Worm (Caenorhabditis elegans): ENCODE measurements around the gene kqt-3.

The kqt-3 gene

ce11 chrII:13725793-13726192 is 29.7 kb downstream of the kqt-3 start, which contains the start of the genes Y54G9A.7 and bub-3:
TSS of gene Y54G9A.7 (minus strand) at chrII:13725799.
TSS of gene bub-3 (plus strand) at chrII:13726062.
- TF ChIP-seq hmg-11 (tag; optimal IDR thresholded peaks at IDR 0.05) (peak; percentile 65), nfya-1 (tag; optimal IDR thresholded peaks at IDR 0.05; ENCODE audit: insufficient read depth) (peak; percentile 36), ceh-28 (tag; optimal IDR thresholded peaks at IDR 0.05) (no peak), ztf-11 (tag; optimal IDR thresholded peaks at IDR 0.05) (no peak), lin-15B (tag; optimal IDR thresholded peaks at IDR 0.05) (peak; percentile 33), pha-4 (tag; optimal IDR thresholded peaks at IDR 0.05) (peak; percentile 42)

ce11 chrII:13729416-13729815 is 33.3 kb downstream of the kqt-3 start, which contains the start of gene Y54G9A.9:
TSS of gene Y54G9A.9 (plus strand) at chrII:13729716.
- TF ChIP-seq ztf-4 (tag; optimal IDR thresholded peaks at IDR 0.05) (no peak), nhr-67 (tag; optimal IDR thresholded peaks at IDR 0.05) (no peak), egl-27 (tag; optimal IDR thresholded peaks at IDR 0.05) (no peak)

ce11 chrII:13732146-13732545 is 36.1 kb downstream of the kqt-3 start:
- TF ChIP-seq nhr-77 (tag; optimal IDR thresholded peaks at IDR 0.05) (no peak), elt-3 (tag; optimal IDR thresholded peaks at IDR 0.05) (no peak), nhr-237 (tag; optimal IDR thresholded peaks at IDR 0.05) (no peak), tbx-2 (tag; optimal IDR thresholded peaks at IDR 0.05) (no peak), mdl-1 (tag; optimal IDR thresholded peaks at IDR 0.05) (no peak), eor-1 (tag; optimal IDR thresholded peaks at IDR 0.05) (no peak), nhr-43 (tag; optimal IDR thresholded peaks at IDR 0.05; ENCODE audit: poor library complexity, severe bottlenecking) (no peak), nhr-76 (tag; optimal IDR thresholded peaks at IDR 0.05) (no peak), jun-1 (tag; optimal IDR thresholded peaks at IDR 0.05) (no peak), ZK546.5 (tag; optimal IDR thresholded peaks at IDR 0.05) (no peak), nhr-25 (tag; optimal IDR thresholded peaks at IDR 0.05) (no peak)

- TF ChIP-seq unc-62 (GFP tag; optimal IDR thresholded peaks at IDR 0.05) (no peak), elt-2 (tag; optimal IDR thresholded peaks at IDR 0.05) (peak; percentile 20), pqm-1 (tag; optimal IDR thresholded peaks at IDR 0.05) (peak; percentile 10)
Observed at ce11 chrII:13732577-13732976, 36.5 kb downstream of the kqt-3 start.

- TF ChIP-seq pqm-1 (tag; optimal IDR thresholded peaks at IDR 0.05) (no peak), hmg-11 (tag; optimal IDR thresholded peaks at IDR 0.05) (no peak), ama-1 (optimal IDR thresholded peaks at IDR 0.05) (peak; percentile 10), lin-39 (tag; optimal IDR thresholded peaks at IDR 0.05) (no peak), lsy-12 (tag; optimal IDR thresholded peaks at IDR 0.05) (no peak)
Observed at ce11 chrII:13736089-13736488, 40.0 kb downstream of the kqt-3 start, which contains the start of gene R06B9.5. TSS of gene R06B9.5 (plus strand) at chrII:13736320.

ce11 chrII:13736906-13737305 is 40.8 kb downstream of the kqt-3 start:
- peak; percentile 31 for TF ChIP-seq elt-2 (tag; optimal IDR thresholded peaks at IDR 0.05)
- peak; percentile 27 for TF ChIP-seq pqm-1 (tag; optimal IDR thresholded peaks at IDR 0.05)
- TF ChIP-seq ceh-82 (tag; optimal IDR thresholded peaks at IDR 0.05) = no peak
- peak; percentile 80 for TF ChIP-seq mml-1 (tag; optimal IDR thresholded peaks at IDR 0.05)
- TF ChIP-seq ztf-11 (tag; optimal IDR thresholded peaks at IDR 0.05) = no peak
- no peak for TF ChIP-seq fkh-2 (tag; optimal IDR thresholded peaks at IDR 0.05)
- no peak for TF ChIP-seq ZK546.5 (tag; optimal IDR thresholded peaks at IDR 0.05)
- no peak for TF ChIP-seq nhr-237 (tag; optimal IDR thresholded peaks at IDR 0.05)
- TF ChIP-seq lin-39 (tag; optimal IDR thresholded peaks at IDR 0.05) = peak; percentile 24
- TF ChIP-seq pha-4 (tag; optimal IDR thresholded peaks at IDR 0.05) = peak; percentile 31
- TF ChIP-seq ceh-9 (tag; optimal IDR thresholded peaks at IDR 0.05) = no peak
- no peak for TF ChIP-seq nhr-67 (tag; optimal IDR thresholded peaks at IDR 0.05)

Data from whole organism, L3 larva.